Worm (Caenorhabditis elegans) whole organism, late embryonic: ENCODE results near the gene R03G5.6.

Experiments
- C38D4.7 ChIP-seq: fragments of 200-800 bp; sonication (Bioruptor generic); optimal IDR thresholded peaks from 2 replicates; lab custom pipeline; 2018; ENCODE audit warnings: mild to moderate bottlenecking, missing genetic modification characterization, moderate library complexity, missing compliant biosample characterization
- K09A11.1 ChIP-seq: sonication (generic microtip); optimal IDR thresholded peaks from 2 replicates; lab custom pipeline; 2017; ENCODE audit warnings: antibody characterized with exemption, mild to moderate bottlenecking, missing genetic modification characterization, missing compliant biosample characterization; ENCODE audit not compliant: insufficient read depth
- Y22D7AL.16 ChIP-seq: sonication (generic microtip); optimal IDR thresholded peaks from 2 replicates; lab custom pipeline; 2016; ENCODE audit warnings: missing genetic modification characterization, missing compliant biosample characterization
- ahr-1 ChIP-seq: sonication (generic microtip); optimal IDR thresholded peaks from 2 replicates; lab custom pipeline; 2016; ENCODE audit warnings: missing genetic modification characterization, missing compliant biosample characterization
- ama-1 ChIP-seq: fragments of 150-350 bp; optimal IDR thresholded peaks from 2 replicates; lab custom pipeline; 2014
- ceh-18 ChIP-seq: sonication (generic microtip); optimal IDR thresholded peaks from 2 replicates; lab custom pipeline; 2016; ENCODE audit warnings: missing genetic modification characterization, missing compliant biosample characterization
- ceh-2 ChIP-seq: sonication (generic microtip); optimal IDR thresholded peaks from 2 replicates; lab custom pipeline; 2016; ENCODE audit warnings: missing genotype, missing genetic modification characterization, missing compliant biosample characterization
- ceh-24 ChIP-seq: sonication (generic microtip); optimal IDR thresholded peaks from 2 replicates; lab custom pipeline; 2016; ENCODE audit warnings: mild to moderate bottlenecking, missing genetic modification characterization, missing compliant biosample characterization
- ceh-31 ChIP-seq: sonication (generic microtip); optimal IDR thresholded peaks from 2 replicates; lab custom pipeline; 2016; ENCODE audit warnings: missing genetic modification characterization, missing compliant biosample characterization
- ceh-34 ChIP-seq: sonication (generic microtip); optimal IDR thresholded peaks from 2 replicates; lab custom pipeline; 2016; ENCODE audit warnings: mild to moderate bottlenecking, missing genetic modification characterization, missing compliant biosample characterization
- che-1 ChIP-seq: sonication (generic microtip); optimal IDR thresholded peaks from 2 replicates; lab custom pipeline; 2016; ENCODE audit warnings: mild to moderate bottlenecking, missing genetic modification characterization, missing compliant biosample characterization
- dmd-4 ChIP-seq: sonication (generic microtip); optimal IDR thresholded peaks from 2 replicates; lab custom pipeline; 2016; ENCODE audit warnings: borderline replicate concordance, missing genetic modification characterization, missing compliant biosample characterization
- elt-2 ChIP-seq: sonication (generic microtip); optimal IDR thresholded peaks from 2 replicates; lab custom pipeline; 2016; ENCODE audit warnings: missing genetic modification reagents, missing genetic modification characterization, missing compliant biosample characterization
- elt-4 ChIP-seq: sonication (generic microtip); optimal IDR thresholded peaks from 2 replicates; lab custom pipeline; 2016; ENCODE audit warnings: missing genetic modification characterization, missing compliant biosample characterization
- eyg-1 ChIP-seq: sonication (generic microtip); optimal IDR thresholded peaks from 2 replicates; lab custom pipeline; 2016; ENCODE audit warnings: missing genotype, missing genetic modification characterization, missing compliant biosample characterization
- fax-1 ChIP-seq: sonication (generic microtip); optimal IDR thresholded peaks from 2 replicates; lab custom pipeline; 2016; ENCODE audit warnings: missing genotype, missing genetic modification characterization, missing compliant biosample characterization
- fkh-10 ChIP-seq: fragments of 150-350 bp; optimal IDR thresholded peaks from 2 replicates; lab custom pipeline; 2014; ENCODE audit warnings: missing biosample characterization, missing genetic modification reagents, missing genetic modification characterization
- hlh-30 ChIP-seq: sonication (generic microtip); optimal IDR thresholded peaks from 2 replicates; lab custom pipeline; 2017; ENCODE audit warnings: antibody characterized with exemption, missing genetic modification characterization, missing compliant biosample characterization; ENCODE audit not compliant: insufficient read depth
- lin-11 ChIP-seq: fragments of 200-800 bp; sonication (Bioruptor generic); optimal IDR thresholded peaks from 2 replicates; lab custom pipeline; 2018; ENCODE audit warnings: mild to moderate bottlenecking, missing genetic modification characterization, missing compliant biosample characterization
- madf-2 ChIP-seq: sonication (generic microtip); optimal IDR thresholded peaks from 2 replicates; lab custom pipeline; 2017; ENCODE audit warnings: missing genetic modification characterization, missing compliant biosample characterization
- nfya-1 ChIP-seq: sonication (generic microtip); optimal IDR thresholded peaks from 2 replicates; lab custom pipeline; 2017; ENCODE audit warnings: missing genetic modification characterization, mild to moderate bottlenecking, missing compliant biosample characterization, antibody characterized with exemption, moderate library complexity
- nhr-11 ChIP-seq: fragments of 150-350 bp; optimal IDR thresholded peaks from 2 replicates; lab custom pipeline; 2014; ENCODE audit warnings: missing biosample characterization, missing genetic modification characterization
- nhr-232 ChIP-seq: sonication (generic microtip); optimal IDR thresholded peaks from 2 replicates; lab custom pipeline; 2016; ENCODE audit warnings: missing genetic modification characterization, missing compliant biosample characterization
- pag-3 ChIP-seq: sonication (generic microtip); optimal IDR thresholded peaks from 2 replicates; lab custom pipeline; 2016; ENCODE audit warnings: missing compliant biosample characterization, missing genetic modification characterization, borderline replicate concordance
- pax-1 ChIP-seq: fragments of 150-350 bp; optimal IDR thresholded peaks from 2 replicates; lab custom pipeline; 2014; ENCODE audit warnings: missing biosample characterization, missing genetic modification characterization
- ref-2 ChIP-seq: sonication (generic microtip); optimal IDR thresholded peaks from 2 replicates; lab custom pipeline; 2016; ENCODE audit warnings: missing genetic modification characterization, missing compliant biosample characterization
- rnt-1 ChIP-seq: sonication (generic microtip); optimal IDR thresholded peaks from 2 replicates; lab custom pipeline; 2016; ENCODE audit warnings: missing genetic modification characterization, missing compliant biosample characterization
- sdc-2 ChIP-seq: sonication (generic microtip); optimal IDR thresholded peaks from 2 replicates; lab custom pipeline; 2016; ENCODE audit warnings: missing genotype, missing genetic modification characterization, missing compliant biosample characterization
- syd-9 ChIP-seq: sonication (generic microtip); optimal IDR thresholded peaks from 2 replicates; lab custom pipeline; 2016; ENCODE audit warnings: mild to moderate bottlenecking, missing genetic modification characterization, moderate library complexity, missing compliant biosample characterization
- tbx-2 ChIP-seq: sonication (generic microtip); optimal IDR thresholded peaks from 2 replicates; lab custom pipeline; 2016; ENCODE audit warnings: missing genetic modification characterization, missing compliant biosample characterization
- tbx-7 ChIP-seq: sonication (generic microtip); optimal IDR thresholded peaks from 2 replicates; lab custom pipeline; 2016; ENCODE audit warnings: missing genotype, missing genetic modification characterization, missing compliant biosample characterization
- unc-42 ChIP-seq: sonication (generic microtip); optimal IDR thresholded peaks from 2 replicates; lab custom pipeline; 2016; ENCODE audit warnings: missing genotype, missing genetic modification characterization, missing compliant biosample characterization
- unc-55 ChIP-seq: sonication (generic microtip); optimal IDR thresholded peaks from 2 replicates; lab custom pipeline; 2017; ENCODE audit warnings: missing biosample characterization, missing genetic modification reagents, missing genetic modification characterization
- zip-5 ChIP-seq: sonication (generic microtip); optimal IDR thresholded peaks from 2 replicates; lab custom pipeline; 2016; ENCODE audit warnings: missing genetic modification characterization, missing compliant biosample characterization

R03G5.6 gene

ce11 chrX:7787885-7788353 is 28.8 kb downstream of the R03G5.6 start, which contains the start of gene ZK154.5:
ZK154.5 (minus strand) TSS chrX:7787935.
- TF ChIP-seq fkh-10 (GFP tag; lab: Kevin White, UChicago) (no peak), unc-42 (tag; lab: Kevin White, UChicago) (peak; percentile 60), ama-1 (lab: Kevin White, UChicago) (no peak), ref-2 (tag; lab: Kevin White, UChicago) (peak; percentile 47), rnt-1 (tag; lab: Kevin White, UChicago) (no peak), ceh-34 (tag; lab: Kevin White, UChicago) (peak; percentile 57), ceh-18 (tag; lab: Kevin White, UChicago) (peak; percentile 35), elt-2 (peak; percentile 0), tbx-2 (peak; percentile 61), nfya-1 (peak; percentile 55), syd-9 (tag; lab: Kevin White, UChicago) (peak; percentile 18), unc-55 (GFP tag; lab: Kevin White, UChicago) (peak; percentile 11), ceh-31 (tag; lab: Kevin White, UChicago) (peak; percentile 69), sdc-2 (peak; percentile 6), K09A11.1 (tag; lab: Kevin White, UChicago) (no peak), pax-1 (tag; lab: Kevin White, UChicago) (no peak)
- TF ChIP-seq, all 69 proteins: peak for 11

ce11 chrX:7782389-7782788 is 34.3 kb downstream of the R03G5.6 start, which contains the start of gene ZK154.4:
ZK154.4 (minus strand) TSS chrX:7782415.
- TF ChIP-seq syd-9 (tag; lab: Kevin White, UChicago): no peak
- no peak for TF ChIP-seq ceh-2 (tag; lab: Kevin White, UChicago)
- peak; percentile 67 for TF ChIP-seq nfya-1
- peak; percentile 20 for TF ChIP-seq ceh-31 (tag; lab: Kevin White, UChicago)
- TF ChIP-seq ahr-1 (tag; lab: Kevin White, UChicago): no peak
- peak; percentile 10 for TF ChIP-seq sdc-2
- peak; percentile 62 for TF ChIP-seq hlh-30 (tag; lab: Kevin White, UChicago)

ce11 chrX:7781827-7782226 is 34.9 kb downstream of the R03G5.6 start:
- TF ChIP-seq eyg-1: no peak
- no peak for TF ChIP-seq nhr-232
- no peak for TF ChIP-seq ceh-24 (tag; lab: Kevin White, UChicago)
- TF ChIP-seq lin-11 (tag; lab: Kevin White, UChicago): no peak
- TF ChIP-seq pag-3 (tag; lab: Kevin White, UChicago): no peak
- no peak for TF ChIP-seq ahr-1 (tag; lab: Kevin White, UChicago)
- TF ChIP-seq unc-42 (tag; lab: Kevin White, UChicago): no peak
- no peak for TF ChIP-seq tbx-7 (tag; lab: Kevin White, UChicago)
- no peak for TF ChIP-seq che-1 (tag; lab: Kevin White, UChicago)
- no peak for TF ChIP-seq elt-2
- TF ChIP-seq nhr-11: no peak
- no peak for TF ChIP-seq fax-1 (tag; lab: Kevin White, UChicago)
- no peak for TF ChIP-seq zip-5
- TF ChIP-seq fkh-10 (GFP tag; lab: Kevin White, UChicago): no peak

- no peak for TF ChIP-seq C38D4.7 (GFP tag; lab: Kevin White, UChicago)
- TF ChIP-seq elt-4: no peak
- TF ChIP-seq fax-1 (tag; lab: Kevin White, UChicago): no peak
- TF ChIP-seq madf-2 (tag; lab: Kevin White, UChicago): no peak
- no peak for TF ChIP-seq unc-42 (tag; lab: Kevin White, UChicago)
- no peak for TF ChIP-seq pax-1 (tag; lab: Kevin White, UChicago)
- TF ChIP-seq Y22D7AL.16 (tag; lab: Kevin White, UChicago): no peak
- TF ChIP-seq che-1 (tag; lab: Kevin White, UChicago): no peak
- TF ChIP-seq dmd-4 (tag; lab: Kevin White, UChicago): no peak
Measured at ce11 chrX:7779527-7780033, 37.1 kb downstream of the R03G5.6 start, which contains the start of gene ZK154.1. ZK154.1 (plus strand) TSS chrX:7779577.
